Worm (Caenorhabditis elegans) whole organism, L1 larva: Measurements from ENCODE around the gene F26F4.2.

ENCODE experiments used
- F16B12.6 ChIP-seq: fragments of 150-350 bp; optimal IDR thresholded peaks from 2 replicates; lab custom pipeline; 2014; ENCODE audit warnings: missing biosample characterization, missing genetic modification characterization
- dsc-1 ChIP-seq: sonication (generic microtip); optimal IDR thresholded peaks from 2 replicates; lab custom pipeline; 2016; ENCODE audit warnings: mild to moderate bottlenecking, missing genetic modification characterization, missing compliant biosample characterization
- isw-1 ChIP-seq: fragments of 200-800 bp; sonication (Bioruptor generic); IDR thresholded peaks from 2 replicates; pipeline ENCODE4 v1.3.6; 2022; ENCODE audit warnings: missing genetic modification characterization, missing compliant biosample characterization
- jun-1 ChIP-seq: fragments of 150-350 bp; optimal IDR thresholded peaks from 2 replicates; lab custom pipeline; 2014; ENCODE audit warnings: missing biosample characterization, missing genetic modification reagents, missing genetic modification characterization
- mef-2 ChIP-seq: fragments of 150-350 bp; optimal IDR thresholded peaks from 2 replicates; lab custom pipeline; 2014; ENCODE audit warnings: missing biosample characterization, missing genetic modification characterization
- ztf-4 ChIP-seq: fragments of 150-350 bp; optimal IDR thresholded peaks from 2 replicates; lab custom pipeline; 2014; ENCODE audit warnings: missing biosample characterization, missing genetic modification characterization

DNA sequence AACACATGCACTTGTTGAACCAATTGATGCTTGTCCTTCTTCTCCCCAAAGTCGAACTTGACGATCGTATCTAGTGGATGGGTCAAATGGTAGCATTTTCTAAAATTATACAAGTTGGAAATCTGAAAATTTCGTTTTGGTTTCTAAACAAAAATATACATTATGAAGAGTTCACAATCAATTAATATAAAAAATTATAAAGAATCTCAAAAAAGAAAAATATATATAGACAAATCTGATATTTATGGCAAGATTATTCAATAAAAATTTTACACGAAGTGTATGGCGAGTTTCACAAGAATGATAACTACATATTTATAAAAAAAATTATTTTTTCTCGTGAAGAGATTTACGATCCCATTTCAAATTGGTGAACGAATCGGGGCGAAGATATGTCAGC lies 9.2 kb downstream of the F26F4.2 start, which contains the start of gene ula-1:
- TF ChIP-seq ztf-4 (no peak), jun-1 (tag; lab: Kevin White, UChicago) (no peak), mef-2 (tag; lab: Kevin White, UChicago) (no peak), F16B12.6 (tag; lab: Kevin White, UChicago) (no peak), isw-1 (GFP tag; lab: Robert Waterston, UW) (no peak), dsc-1 (tag; lab: Kevin White, UChicago) (no peak)
